Worm (Caenorhabditis elegans): ENCODE measurements around the gene ins-6.

The ins-6 gene

DNA sequence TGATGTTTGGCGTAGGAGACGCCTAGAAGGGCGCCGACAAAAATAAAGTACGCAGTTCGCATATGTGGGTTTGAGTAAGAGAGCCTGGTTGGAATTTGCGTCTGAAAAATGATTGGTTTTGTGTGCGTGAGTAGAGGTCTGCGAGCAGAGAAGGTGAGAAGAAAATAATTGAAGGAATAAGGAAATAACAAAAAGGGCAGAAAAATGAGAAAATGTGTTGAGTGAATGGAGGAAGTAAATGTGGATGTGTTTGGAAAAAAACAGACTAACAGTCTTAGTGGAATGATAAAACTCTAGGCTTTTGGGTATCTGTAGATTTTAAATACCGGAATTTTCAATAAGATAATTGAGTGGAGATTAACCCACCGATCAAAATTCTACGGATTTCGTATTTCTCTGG lies 43.7 kb upstream of the ins-6 start, which contains the start of gene casy-1:
TSS of gene casy-1 (minus strand) at position 101 of the 400 bp plus-strand sequence.
- TF ChIP-seq madf-2 (tag; optimal IDR thresholded peaks at IDR 0.05) (no peak), che-1 (tag; optimal IDR thresholded peaks at IDR 0.05) (no peak), Y22D7AL.16 (tag; optimal IDR thresholded peaks at IDR 0.05) (no peak), ama-1 (optimal IDR thresholded peaks at IDR 0.05) (no peak), zip-5 (tag; optimal IDR thresholded peaks at IDR 0.05) (no peak), pax-1 (tag; optimal IDR thresholded peaks at IDR 0.05) (no peak), ceh-30 (tag; optimal IDR thresholded peaks at IDR 0.05) (no peak), hlh-15 (tag; optimal IDR thresholded peaks at IDR 0.05) (no peak), ceh-14 (tag; optimal IDR thresholded peaks at IDR 0.05) (no peak), unc-42 (tag; optimal IDR thresholded peaks at IDR 0.05) (no peak), fkh-10 (GFP tag; optimal IDR thresholded peaks at IDR 0.05) (no peak)

DNA sequence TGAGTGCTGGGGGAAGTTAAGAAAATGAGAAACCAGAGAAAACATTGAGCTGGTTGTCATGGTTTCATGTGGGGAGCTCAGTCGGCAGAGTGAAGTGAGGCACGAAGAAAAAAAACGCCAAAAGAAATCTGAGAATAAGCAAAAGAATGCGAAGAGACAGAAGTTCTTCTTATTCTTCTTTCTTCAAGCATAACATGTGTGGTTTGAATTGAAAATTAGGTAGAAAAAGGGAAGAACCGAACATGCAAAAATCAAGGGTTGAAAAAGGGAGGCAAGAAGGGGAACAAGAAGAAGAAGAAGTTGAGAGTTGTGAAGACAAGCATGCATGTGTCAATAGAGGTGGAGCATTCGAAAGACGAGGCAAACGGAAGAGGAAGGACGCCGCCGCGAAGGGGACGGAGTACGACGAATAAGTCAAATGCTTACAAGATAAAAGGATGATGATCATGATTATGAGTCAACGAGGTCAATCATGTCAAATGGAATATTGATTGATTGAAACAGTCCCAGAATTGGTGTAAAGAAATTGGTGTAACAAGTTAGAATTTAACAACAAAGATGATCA lies 42.4 kb upstream of the ins-6 start:
- TF ChIP-seq ceh-24 (tag; optimal IDR thresholded peaks at IDR 0.05): no peak
- no peak for TF ChIP-seq pros-1 (tag; optimal IDR thresholded peaks at IDR 0.05)
- TF ChIP-seq ref-2 (tag; optimal IDR thresholded peaks at IDR 0.05): no peak
- no peak for TF ChIP-seq ceh-48 (tag; optimal IDR thresholded peaks at IDR 0.05)
- no peak for TF ChIP-seq ceh-31 (tag; optimal IDR thresholded peaks at IDR 0.05)
- no peak for TF ChIP-seq nhr-232 (tag; optimal IDR thresholded peaks at IDR 0.05)
- no peak for TF ChIP-seq sdc-2 (tag; optimal IDR thresholded peaks at IDR 0.05)
- no peak for TF ChIP-seq sox-4 (tag; optimal IDR thresholded peaks at IDR 0.05)
- TF ChIP-seq fax-1 (tag; optimal IDR thresholded peaks at IDR 0.05): no peak
- TF ChIP-seq unc-3 (GFP tag; conservative IDR thresholded peaks at IDR 0.05): no peak
- no peak for TF ChIP-seq unc-3 (tag; optimal IDR thresholded peaks at IDR 0.05)
- TF ChIP-seq tbx-7 (tag; optimal IDR thresholded peaks at IDR 0.05): no peak
- no peak for TF ChIP-seq odd-2 (tag; optimal IDR thresholded peaks at IDR 0.05)
- TF ChIP-seq lin-11 (tag; optimal IDR thresholded peaks at IDR 0.05): no peak
- no peak for TF ChIP-seq ceh-19 (GFP tag; optimal IDR thresholded peaks at IDR 0.05)
- TF ChIP-seq syd-9 (tag; optimal IDR thresholded peaks at IDR 0.05): no peak
- TF ChIP-seq unc-55 (GFP tag; optimal IDR thresholded peaks at IDR 0.05): no peak
- no peak for TF ChIP-seq tbx-2 (tag; optimal IDR thresholded peaks at IDR 0.05)
- TF ChIP-seq ceh-2 (tag; optimal IDR thresholded peaks at IDR 0.05): no peak
- no peak for TF ChIP-seq ttx-3 (tag; optimal IDR thresholded peaks at IDR 0.05)

DNA sequence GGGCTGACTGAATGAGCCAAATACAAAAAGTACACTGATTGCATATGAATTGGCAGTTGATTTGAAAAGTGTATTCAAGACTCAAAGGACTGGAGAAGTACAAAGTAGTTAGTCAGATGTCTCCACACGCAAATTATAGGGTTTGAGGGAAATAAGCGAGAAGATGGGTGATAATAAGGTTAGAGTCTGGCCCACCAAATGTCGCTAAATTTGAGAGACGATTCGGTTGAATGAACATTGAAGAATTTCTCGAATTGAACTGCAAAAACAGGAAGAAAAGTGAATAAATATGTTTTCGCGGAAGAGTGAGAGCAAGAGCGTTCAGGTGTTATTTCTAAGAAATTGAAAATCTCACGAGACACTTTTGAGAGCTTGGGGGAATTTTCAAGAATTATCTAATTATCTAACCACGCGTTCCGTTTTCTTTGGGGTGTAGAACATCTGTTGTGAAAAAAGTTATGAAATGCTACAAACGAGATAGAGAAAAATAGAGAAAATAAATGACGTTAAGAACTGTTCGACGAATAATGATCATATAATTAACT lies 40.6 kb upstream of the ins-6 start:
- TF ChIP-seq hlh-30 (tag; optimal IDR thresholded peaks at IDR 0.05; ENCODE audit: insufficient read depth): no peak
- TF ChIP-seq unc-42 (tag; optimal IDR thresholded peaks at IDR 0.05): peak; percentile 83

DNA sequence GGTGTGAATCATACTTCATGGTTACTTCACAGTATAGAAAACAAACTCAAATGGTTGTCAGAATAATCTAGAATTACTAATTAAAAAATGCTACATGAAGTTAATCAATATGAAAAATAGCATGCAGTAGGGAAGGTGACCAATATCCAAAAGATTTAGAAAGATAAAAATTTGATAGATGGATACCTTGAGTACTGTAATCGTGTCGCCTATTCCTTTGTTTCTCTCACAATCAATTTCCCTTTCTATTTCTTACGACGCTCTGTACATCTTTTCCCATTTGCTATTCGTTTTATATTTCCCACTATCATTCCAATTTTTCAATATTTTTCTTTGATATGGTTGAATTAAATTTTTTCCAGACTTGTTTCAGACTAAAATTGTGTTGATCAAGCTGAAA lies 38.9 kb upstream of the ins-6 start, which contains the start of gene B0034.7:
TSS of gene B0034.7 (plus strand) at position 301 of the 400 bp plus-strand sequence.
- TF ChIP-seq dve-1 (tag; optimal IDR thresholded peaks at IDR 0.05) (no peak), syd-9 (tag; optimal IDR thresholded peaks at IDR 0.05) (no peak), pat-9 (tag; optimal IDR thresholded peaks at IDR 0.05) (no peak), K02D7.2 (tag; optimal IDR thresholded peaks at IDR 0.05) (no peak), ceh-22 (tag; optimal IDR thresholded peaks at IDR 0.05) (no peak), hlh-30 (tag; optimal IDR thresholded peaks at IDR 0.05; ENCODE audit: insufficient read depth) (no peak), fkh-10 (GFP tag; optimal IDR thresholded peaks at IDR 0.05) (no peak), C38D4.7 (GFP tag; optimal IDR thresholded peaks at IDR 0.05) (no peak), ceh-24 (tag; optimal IDR thresholded peaks at IDR 0.05) (no peak), unc-42 (tag; optimal IDR thresholded peaks at IDR 0.05) (no peak)
